Fruit fly (Drosophila melanogaster) whole organism, adult: ENCODE results near the gene kuk.

Experiments
- kay ChIP-seq: fragments of 200-800 bp; sonication (Bioruptor generic); peaks from one replicate; lab custom pipeline; 2016; ENCODE audit warnings: missing biosample characterization, missing genetic modification characterization, borderline replicate concordance
- ovo ChIP-seq: fragments of 200-800 bp; sonication (Bioruptor generic); optimal IDR thresholded peaks from 2 replicates; lab custom pipeline; 2016; ENCODE audit warnings: missing biosample characterization, missing genetic modification characterization
- pad ChIP-seq: fragments of 200-800 bp; sonication (Bioruptor generic); optimal IDR thresholded peaks from 3 replicates; lab custom pipeline; 2017; ENCODE audit warnings: missing biosample characterization, missing genetic modification characterization, mild to moderate bottlenecking, moderate library complexity, missing genetic modification reagents
- tj ChIP-seq: fragments of 200-800 bp; sonication (Bioruptor generic); optimal IDR thresholded peaks from 3 replicates; lab custom pipeline; 2017; ENCODE audit warnings: missing biosample characterization, mild to moderate bottlenecking, missing genetic modification characterization, moderate library complexity

dm6 chr3R:17127912-17128311 lies 47.9 kb downstream of the kuk start, which contains the start of gene CG31265:
- TF ChIP-seq pad (GFP tag; lab: Kevin White, UChicago) (no peak), kay (GFP tag; lab: Kevin White, UChicago) (no peak), tj (GFP tag; lab: Kevin White, UChicago) (no peak), ovo (no peak)
